Fruit fly (Drosophila melanogaster) whole organism, prepupa: ENCODE measurements around the gene APP-BP1.

Experiments
- Blimp-1 ChIP-seq: fragments of 200-800 bp; sonication (Bioruptor generic); optimal IDR thresholded peaks from 3 replicates; lab custom pipeline; 2017; ENCODE audit warnings: missing biosample characterization, missing genetic modification characterization, mild to moderate bottlenecking, moderate library complexity, missing genetic modification reagents
- CG10631 ChIP-seq: fragments of 200-800 bp; sonication (Bioruptor generic); optimal IDR thresholded peaks from 2 replicates; lab custom pipeline; 2016; ENCODE audit warnings: missing biosample characterization, missing genetic modification characterization
- CG15336 ChIP-seq: fragments of 200-800 bp; sonication (Bioruptor generic); IDR thresholded peaks from 2 replicates; pipeline ENCODE4 v1.3.6; 2022; ENCODE audit warnings: missing biosample characterization, missing genetic modification characterization
- CG1621 ChIP-seq: fragments of 200-800 bp; sonication (Bioruptor generic); optimal IDR thresholded peaks from 3 replicates; lab custom pipeline; 2018; ENCODE audit warnings: missing biosample characterization, mild to moderate bottlenecking, missing genetic modification characterization
- CG16779 ChIP-seq: fragments of 200-800 bp; sonication (Bioruptor generic); optimal IDR thresholded peaks from 3 replicates; lab custom pipeline; 2017; ENCODE audit warnings: missing biosample characterization, mild to moderate bottlenecking, missing genetic modification characterization
- CG31627 ChIP-seq: fragments of 200-800 bp; sonication (Bioruptor generic); optimal IDR thresholded peaks from 3 replicates; lab custom pipeline; 2016; ENCODE audit warnings: missing biosample characterization, missing genetic modification characterization
- CG32006 ChIP-seq: fragments of 200-800 bp; sonication (Bioruptor generic); optimal IDR thresholded peaks from 3 replicates; lab custom pipeline; 2017; ENCODE audit warnings: missing biosample characterization, mild to moderate bottlenecking, missing genetic modification characterization
- CG34406 ChIP-seq: fragments of 200-800 bp; sonication (Bioruptor generic); optimal IDR thresholded peaks from 3 replicates; lab custom pipeline; 2016; ENCODE audit warnings: missing biosample characterization, missing genetic modification characterization
- CG3919 ChIP-seq: fragments of 200-800 bp; sonication (Bioruptor generic); optimal IDR thresholded peaks from 3 replicates; lab custom pipeline; 2016; ENCODE audit warnings: missing biosample characterization, missing genetic modification characterization
- CG6163 ChIP-seq: fragments of 200-800 bp; sonication (Bioruptor generic); IDR thresholded peaks from 3 replicates; pipeline ENCODE4 v1.3.6; 2022; ENCODE audit warnings: missing biosample characterization, missing genetic modification characterization
- CG6276 ChIP-seq: fragments of 200-800 bp; sonication (Bioruptor generic); optimal IDR thresholded peaks from 2 replicates; lab custom pipeline; 2017; ENCODE audit warnings: missing biosample characterization, mild to moderate bottlenecking, missing genetic modification characterization
- CG6792 ChIP-seq: fragments of 200-800 bp; sonication (Bioruptor generic); optimal IDR thresholded peaks from 3 replicates; lab custom pipeline; 2016; ENCODE audit warnings: missing biosample characterization, missing genetic modification characterization
- CG6808 ChIP-seq: fragments of 200-800 bp; sonication (Bioruptor generic); optimal IDR thresholded peaks from 3 replicates; lab custom pipeline; 2017; ENCODE audit warnings: missing biosample characterization, missing genetic modification characterization, mild to moderate bottlenecking, moderate library complexity, missing genetic modification reagents
- CG6854 ChIP-seq: fragments of 200-800 bp; sonication (Bioruptor generic); optimal IDR thresholded peaks from 2 replicates; lab custom pipeline; 2017; ENCODE audit warnings: missing biosample characterization, mild to moderate bottlenecking, missing genetic modification characterization
- CG8119 ChIP-seq: fragments of 200-800 bp; sonication (Bioruptor generic); IDR thresholded peaks from 3 replicates; pipeline ENCODE4 v1.3.6; 2022; ENCODE audit warnings: missing biosample characterization, missing genetic modification characterization
- CG8319 ChIP-seq: fragments of 200-800 bp; sonication (Bioruptor generic); optimal IDR thresholded peaks from 3 replicates; lab custom pipeline; 2016; ENCODE audit warnings: missing biosample characterization, missing genetic modification characterization
- CG8632 ChIP-seq: fragments of 200-800 bp; sonication (Bioruptor generic); optimal IDR thresholded peaks from 3 replicates; lab custom pipeline; 2016; ENCODE audit warnings: missing biosample characterization, missing genetic modification characterization
- CG9139 ChIP-seq: fragments of 200-800 bp; sonication (Bioruptor generic); optimal IDR thresholded peaks from 3 replicates; lab custom pipeline; 2017; ENCODE audit warnings: missing biosample characterization, mild to moderate bottlenecking, missing genetic modification characterization
- Eip78C ChIP-seq: fragments of 200-800 bp; sonication (Bioruptor generic); peaks from one replicate; lab custom pipeline; 2016; ENCODE audit warnings: missing biosample characterization, missing genetic modification characterization
- Eip93F ChIP-seq: fragments of 200-800 bp; sonication (Bioruptor generic); optimal IDR thresholded peaks from 2 replicates; lab custom pipeline; 2016; ENCODE audit warnings: missing biosample characterization, mild to moderate bottlenecking, missing genetic modification characterization
- Gug ChIP-seq: fragments of 200-800 bp; sonication (Bioruptor generic); IDR thresholded peaks from 2 replicates; pipeline ENCODE4 v1.3.6; 2022; ENCODE audit warnings: missing biosample characterization, missing genetic modification characterization
- Hr38 ChIP-seq: sonication (Bioruptor generic); optimal IDR thresholded peaks from 2 replicates; lab custom pipeline; 2016; ENCODE audit warnings: missing biosample characterization, missing genetic modification characterization
- Hr39 ChIP-seq: fragments of 200-800 bp; sonication (Bioruptor generic); optimal IDR thresholded peaks from 2 replicates; lab custom pipeline; 2016; ENCODE audit warnings: missing biosample characterization, missing genetic modification characterization
- Hr4 ChIP-seq: fragments of 200-800 bp; sonication (Bioruptor generic); optimal IDR thresholded peaks from 3 replicates; lab custom pipeline; 2016; ENCODE audit warnings: missing biosample characterization, missing genetic modification characterization
- Lpt ChIP-seq: fragments of 200-800 bp; sonication (Bioruptor generic); optimal IDR thresholded peaks from 3 replicates; lab custom pipeline; 2016; ENCODE audit warnings: missing biosample characterization, missing genetic modification characterization
- Met ChIP-seq: fragments of 200-800 bp; sonication (Bioruptor generic); optimal IDR thresholded peaks from 3 replicates; lab custom pipeline; 2016; ENCODE audit warnings: missing biosample characterization, missing genetic modification characterization
- OdsH ChIP-seq: fragments of 200-800 bp; sonication (Bioruptor generic); optimal IDR thresholded peaks from 3 replicates; lab custom pipeline; 2016; ENCODE audit warnings: missing biosample characterization, missing genetic modification characterization
- Sox14 ChIP-seq: fragments of 200-800 bp; sonication (Bioruptor generic); optimal IDR thresholded peaks from 3 replicates; lab custom pipeline; 2016; ENCODE audit warnings: missing biosample characterization, missing genetic modification characterization
- achi ChIP-seq: fragments of 200-800 bp; sonication (Bioruptor generic); optimal IDR thresholded peaks from 3 replicates; lab custom pipeline; 2016; ENCODE audit warnings: missing biosample characterization, missing genetic modification characterization
- dsx ChIP-seq: fragments of 200-800 bp; optimal IDR thresholded peaks from 3 replicates; lab custom pipeline; 2019; ENCODE audit warnings: missing biosample characterization, mild to moderate bottlenecking, missing genetic modification characterization, moderate library complexity; ENCODE audit not compliant: poor library complexity, severe bottlenecking
- eg ChIP-seq: fragments of 200-800 bp; sonication (Bioruptor generic); IDR thresholded peaks from 3 replicates; pipeline ENCODE4 v1.3.6; 2022; ENCODE audit warnings: missing biosample characterization, missing genetic modification characterization
- fkh ChIP-seq: fragments of 200-800 bp; sonication (Bioruptor generic); optimal IDR thresholded peaks from 3 replicates; lab custom pipeline; 2017; ENCODE audit warnings: missing biosample characterization, mild to moderate bottlenecking, missing genetic modification characterization, moderate library complexity
- net ChIP-seq: fragments of 200-800 bp; sonication (Bioruptor generic); optimal IDR thresholded peaks from 3 replicates; lab custom pipeline; 2016; ENCODE audit warnings: missing biosample characterization, missing genetic modification characterization
- salr ChIP-seq, 2 experiments: fragments of 200-800 bp; sonication (Bioruptor generic); optimal IDR thresholded peaks; 3 replicates each; lab custom pipeline; 2016 to 2018; ENCODE audit warnings: missing biosample characterization in 2 of 2, missing genetic modification characterization in 2 of 2, mild to moderate bottlenecking in 1 of 2
- spab ChIP-seq: fragments of 200-800 bp; sonication (Bioruptor generic); optimal IDR thresholded peaks from 2 replicates; lab custom pipeline; 2017; ENCODE audit warnings: missing biosample characterization, mild to moderate bottlenecking, missing genetic modification characterization, missing genetic modification reagents
- ss ChIP-seq, 2 experiments: fragments of 200-800 bp; sonication (Bioruptor generic); optimal IDR thresholded peaks; 2 replicates in 1 of 2; 3 replicates in 1 of 2; lab custom pipeline; 2017 to 2018; ENCODE audit warnings: mild to moderate bottlenecking in 2 of 2, missing biosample characterization in 2 of 2, missing genetic modification characterization in 2 of 2, moderate library complexity in 1 of 2
- svp ChIP-seq: fragments of 200-800 bp; sonication (Bioruptor generic); peaks from one replicate; lab custom pipeline; 2016; ENCODE audit warnings: missing biosample characterization, missing genetic modification characterization
- topi ChIP-seq: fragments of 200-800 bp; sonication (Bioruptor generic); optimal IDR thresholded peaks from 3 replicates; lab custom pipeline; 2016; ENCODE audit warnings: missing biosample characterization, missing genetic modification characterization
- vri ChIP-seq: fragments of 200-800 bp; sonication (Bioruptor generic); optimal IDR thresholded peaks from 3 replicates; lab custom pipeline; 2016; ENCODE audit warnings: missing biosample characterization, mild to moderate bottlenecking, missing genetic modification characterization

APP-BP1 gene

dm6 chr3L:11117733-11118132, 19.5 kb downstream of the APP-BP1 start:
- TF ChIP-seq Hr39 (GFP tag; lab: Kevin White, UChicago) (no peak), Hr38 (GFP tag; lab: Kevin White, UChicago) (no peak), CG8319 (GFP tag; lab: Kevin White, UChicago) (no peak), spab (no peak), CG6854 (GFP tag; lab: Kevin White, UChicago) (no peak), net (GFP tag; lab: Kevin White, UChicago) (no peak), Eip93F (GFP tag; lab: Kevin White, UChicago) (no peak), CG34406 (no peak), Gug (GFP tag; lab: Robert Waterston, UW) (no peak), Blimp-1 (GFP tag; lab: Kevin White, UChicago) (no peak), CG31627 (GFP tag; lab: Kevin White, UChicago) (no peak), Met (GFP tag; lab: Kevin White, UChicago) (no peak)

DNA sequence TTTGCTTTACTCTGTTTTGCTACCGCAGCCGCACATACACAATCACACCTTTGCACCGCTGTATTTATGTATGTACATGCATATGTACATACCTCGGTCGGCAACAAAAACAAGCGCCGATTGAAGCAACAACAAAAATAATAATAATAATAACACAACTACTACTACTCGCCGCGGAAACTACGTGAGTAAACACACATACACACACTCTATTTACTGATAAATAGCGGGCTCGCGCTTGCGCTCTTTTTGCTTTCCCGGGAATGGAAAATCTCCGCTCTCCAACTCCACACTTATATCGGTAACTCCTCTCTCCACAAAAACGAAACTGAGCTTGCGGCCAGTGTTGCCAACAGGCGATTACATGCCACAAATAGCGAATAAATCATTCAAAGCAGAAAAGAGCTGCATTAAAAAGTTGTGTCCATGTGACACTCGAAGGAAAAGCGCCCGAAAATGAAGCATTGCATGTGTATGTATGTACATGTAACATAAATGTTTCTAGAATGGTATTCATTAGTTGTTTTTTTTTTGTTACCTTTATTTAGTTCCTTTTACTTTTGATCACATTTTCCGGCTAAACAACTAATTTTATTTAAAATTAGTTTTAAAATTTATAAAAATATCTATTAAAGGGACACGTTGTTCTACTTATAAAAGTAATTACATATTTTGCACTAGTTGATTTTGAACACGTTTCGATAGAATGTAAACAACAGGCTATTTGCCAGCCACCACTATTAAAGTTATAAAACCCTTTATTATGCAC, 20.6 kb downstream of the APP-BP1 start:
- TF ChIP-seq dsx (GFP tag; lab: Kevin White, UChicago), result peak; percentile 6
- no peak for TF ChIP-seq CG6792
- peak; percentile 60 for TF ChIP-seq CG32006 (GFP tag; lab: Kevin White, UChicago)
- peak; percentile 51 for TF ChIP-seq CG6276 (GFP tag; lab: Kevin White, UChicago)
- peak; percentile 12 for TF ChIP-seq Sox14 (GFP tag; lab: Kevin White, UChicago)
- peak; percentile 16 for TF ChIP-seq OdsH (GFP tag; lab: Kevin White, UChicago)
- no peak for TF ChIP-seq CG8319 (GFP tag; lab: Kevin White, UChicago)
- peak; percentile 61 to 70 for TF ChIP-seq ss (GFP tag; optimal IDR thresholded peaks at IDR 0.05; lab: Kevin White, UChicago)
- TF ChIP-seq Eip78C (GFP tag; lab: Kevin White, UChicago), result peak; percentile 75
- TF ChIP-seq svp, result peak; percentile 83
- no peak for TF ChIP-seq Met (GFP tag; lab: Kevin White, UChicago)
- peak; percentile 53; the same call in 2 of the 3 replicates for TF ChIP-seq eg (GFP tag; lab: Robert Waterston, UW)
- peak; percentile 60 for TF ChIP-seq CG15336 (GFP tag; lab: Robert Waterston, UW)
- peak; percentile 19 for TF ChIP-seq Lpt (GFP tag; lab: Kevin White, UChicago)
- TF ChIP-seq Eip93F (GFP tag; lab: Kevin White, UChicago), result no peak
- TF ChIP-seq Hr38 (GFP tag; lab: Kevin White, UChicago), result peak; percentile 26
- peak; percentile 100 for TF ChIP-seq fkh
- peak; percentile 23 for TF ChIP-seq CG10631 (GFP tag; lab: Kevin White, UChicago)
- TF ChIP-seq Hr4 (GFP tag; lab: Kevin White, UChicago), result peak; percentile 8
- peak; percentile 37 for TF ChIP-seq vri (GFP tag; lab: Kevin White, UChicago)
- no peak for TF ChIP-seq Hr39 (GFP tag; lab: Kevin White, UChicago)
- no peak for TF ChIP-seq CG31627 (GFP tag; lab: Kevin White, UChicago)
- peak; percentile 6 for TF ChIP-seq topi (GFP tag; lab: Kevin White, UChicago)
- TF ChIP-seq CG6808 (GFP tag; lab: Kevin White, UChicago), result peak; percentile 44
- TF ChIP-seq CG3919 (GFP tag; lab: Kevin White, UChicago), result no peak
- peak; percentile 72 for TF ChIP-seq CG8119 (GFP tag; lab: Robert Waterston, UW)
- peak; percentile 51 for TF ChIP-seq CG9139 (GFP tag; lab: Kevin White, UChicago)
- TF ChIP-seq CG8632, result peak; percentile 4
- TF ChIP-seq CG16779 (tag; lab: Kevin White, UChicago), result peak; percentile 63
- TF ChIP-seq achi, result peak; percentile 15
- peak; percentile 56; the same call in 1 of the 3 replicates for TF ChIP-seq CG6163
- peak in 1 of 2 experiments; percentile 23 for TF ChIP-seq salr (GFP tag; optimal IDR thresholded peaks at IDR 0.05; lab: Kevin White, UChicago)
- TF ChIP-seq CG1621 (tag; lab: Kevin White, UChicago), result peak; percentile 54
